Fruit fly (Drosophila melanogaster) Kc167 (cell line): Measurements from ENCODE around the gene Frmd5.

Experiments
- Sin3A ChIP-seq: fragments of >200 bp; optimal IDR thresholded peaks from 2 replicates; lab custom pipeline; 2018; ENCODE audit warnings: missing external identifiers
- psq ChIP-seq: fragments of >200 bp; optimal IDR thresholded peaks from 2 replicates; lab custom pipeline; 2017; ENCODE audit warnings: missing external identifiers

dm6 chr2L:10366525-10366924, 22.3 kb downstream of the Frmd5 start, which contains the start of gene CG5056:
- TF ChIP-seq Sin3A (no peak), psq (lab: Kevin White, UChicago) (no peak)
